Fruit fly (Drosophila melanogaster): ENCODE data around the gene PpD3.

Gene PpD3

DNA sequence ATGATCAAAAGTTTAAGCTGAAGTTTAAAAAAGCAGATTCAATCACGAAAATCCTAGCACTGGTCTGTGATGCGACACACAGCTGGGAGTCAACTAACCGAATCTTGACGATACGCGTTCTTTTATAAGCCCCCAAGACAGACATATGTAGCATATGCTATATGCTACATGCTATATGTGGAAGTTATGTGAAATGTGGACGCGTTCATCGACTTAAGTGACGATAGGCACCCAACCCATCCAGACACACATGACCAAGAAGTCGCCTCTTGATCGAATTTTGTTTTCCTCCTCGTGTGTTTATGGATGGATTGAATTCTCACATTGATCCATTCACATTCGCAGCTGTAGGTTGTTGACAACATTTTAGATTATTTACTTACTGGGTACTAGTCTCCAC is 14.5 kb upstream of the PpD3 start, which contains the start of gene alphaTub85E:
Gene alphaTub85E, minus strand, starts transcription at position 101 of the 400 bp plus-strand sequence.
- TF ChIP-seq Med (GFP tag) (peak; percentile 50), CG11696 (GFP tag; IDR thresholded peaks at IDR 0.05) (no peak), twi (tag; optimal IDR thresholded peaks at IDR 0.05) (peak; percentile 20), sna (GFP tag; IDR thresholded peaks at IDR 0.05; ENCODE audit: partially characterized antibody) (no peak), CG2199 (GFP tag; IDR thresholded peaks at IDR 0.05) (0 out of 3 replicates have a peak, but pooled peaks have one; percentile 45), ssp (GFP tag; IDR thresholded peaks at IDR 0.05) (no peak), CG15514 (GFP tag; optimal IDR thresholded peaks at IDR 0.05) (no peak), tll (GFP tag; optimal IDR thresholded peaks at IDR 0.05) (no peak)

dm6 chr3R:9735151-9735550 is 12.5 kb upstream of the PpD3 start:
- TF ChIP-seq Med (GFP tag) (peak; percentile 58), sens (GFP tag) (peak; percentile 26), Tbp (GFP tag; optimal IDR thresholded peaks at IDR 0.05) (no peak), rib (GFP tag; IDR thresholded peaks at IDR 0.05) (no peak)

- TF ChIP-seq sna (GFP tag; IDR thresholded peaks at IDR 0.05; ENCODE audit: partially characterized antibody) = 0 out of 2 replicates have a peak, but pooled peaks have one; percentile 13
- peak; percentile 96 for TF ChIP-seq nerfin-1 (tag; optimal IDR thresholded peaks at IDR 0.05)
- 0 out of 4 replicates have a peak, but pooled peaks have one; percentile 45 for TF ChIP-seq chinmo (GFP tag; IDR thresholded peaks at IDR 0.05; ENCODE audit: partially characterized antibody)
- TF ChIP-seq mld (GFP tag; IDR thresholded peaks at IDR 0.05; ENCODE audit: partially characterized antibody) = 0 out of 3 replicates have a peak, but pooled peaks have one; percentile 4
- no peak for TF ChIP-seq Ets65A (GFP tag)
- peak; percentile 82 for TF ChIP-seq ewg (GFP tag; optimal IDR thresholded peaks at IDR 0.05)
- 0 out of 2 replicates have a peak, but pooled peaks have one; percentile 28 for TF ChIP-seq HLH3B (GFP tag; IDR thresholded peaks at IDR 0.05)
- no peak for TF ChIP-seq CG10654 (GFP tag; optimal IDR thresholded peaks at IDR 0.05)
- TF ChIP-seq Hr78 (GFP tag; optimal IDR thresholded peaks at IDR 0.05) = peak in 1 of 2 experiments; percentile 29
- TF ChIP-seq CG13424 (tag; optimal IDR thresholded peaks at IDR 0.05) = no peak
- TF ChIP-seq CG8765 (GFP tag; IDR thresholded peaks at IDR 0.05) = no peak
- TF ChIP-seq Xrp1 (GFP tag; IDR thresholded peaks at IDR 0.05) = no peak
These were observed 7.9 kb upstream of the PpD3 start, which contains the start of gene side-VII for dm6 chr3R:9739793-9740192. Gene side-VII (minus strand): TSS chr3R:9739979.

dm6 chr3R:9740713-9741112 is 7.0 kb upstream of the PpD3 start, which contains the start of gene Pnn:
Gene Pnn (plus strand): TSS chr3R:9740899.
- TF ChIP-seq NC2β (GFP tag; optimal IDR thresholded peaks at IDR 0.05) (no peak), CG9817 (tag; optimal IDR thresholded peaks at IDR 0.05) (no peak), CG17568 (GFP tag; optimal IDR thresholded peaks at IDR 0.05) (no peak), CG8089 (GFP tag; optimal IDR thresholded peaks at IDR 0.05) (no peak), CG9876 (GFP tag; optimal IDR thresholded peaks at IDR 0.05) (no peak), CG3407 (GFP tag; optimal IDR thresholded peaks at IDR 0.05) (no peak), CG2199 (GFP tag; IDR thresholded peaks at IDR 0.05) (no peak), Bdp1 (GFP tag; optimal IDR thresholded peaks at IDR 0.05) (no peak), dati (GFP tag; IDR thresholded peaks at IDR 0.05) (no peak), fd102C (GFP tag; optimal IDR thresholded peaks at IDR 0.05) (no peak), CG4282 (GFP tag; optimal IDR thresholded peaks at IDR 0.05) (no peak), tin (GFP tag; optimal IDR thresholded peaks at IDR 0.05) (no peak), CG6854 (GFP tag; optimal IDR thresholded peaks at IDR 0.05) (no peak), sens-2 (GFP tag; IDR thresholded peaks at IDR 0.05) (no peak), CG9609 (GFP tag; optimal IDR thresholded peaks at IDR 0.05) (no peak), Six4 (GFP tag; optimal IDR thresholded peaks at IDR 0.05) (no peak), CG8359 (GFP tag; optimal IDR thresholded peaks at IDR 0.05; ENCODE audit: borderline replicate concordance) (no peak), corto (GFP tag; optimal IDR thresholded peaks at IDR 0.05) (no peak), chinmo (GFP tag; IDR thresholded peaks at IDR 0.05; ENCODE audit: partially characterized antibody) (peak; percentile 61; the same call in 1 of the 4 replicates), Pdp1 (GFP tag; optimal IDR thresholded peaks at IDR 0.05) (no peak), CG14441 (GFP tag; IDR thresholded peaks at IDR 0.05) (no peak), CG7271 (tag; optimal IDR thresholded peaks at IDR 0.05) (no peak), Bteb2 (GFP tag; optimal IDR thresholded peaks at IDR 0.05) (no peak), ATbp (GFP tag; optimal IDR thresholded peaks at IDR 0.05) (no peak), tup (GFP tag; optimal IDR thresholded peaks at IDR 0.05) (no peak)

All from whole organism, embryonic.